Worm (Caenorhabditis elegans) whole organism, L3 larva: ENCODE data around the gene F27B10.1.

Source experiments
- R02D3.7 ChIP-seq: fragments of 150-350 bp; optimal IDR thresholded peaks from 2 replicates; lab custom pipeline; 2014; ENCODE audit warnings: missing biosample characterization, missing genetic modification characterization
- ZK546.5 ChIP-seq: sonication (generic microtip); optimal IDR thresholded peaks from 2 replicates; lab custom pipeline; 2017; ENCODE audit warnings: missing biosample characterization, missing genetic modification characterization
- aly-2 ChIP-seq: fragments of 150-350 bp; optimal IDR thresholded peaks from 2 replicates; lab custom pipeline; 2014; ENCODE audit warnings: missing biosample characterization, missing genetic modification characterization
- ama-1 ChIP-seq: fragments of 150-350 bp; optimal IDR thresholded peaks from 2 replicates; lab custom pipeline; 2018
- ceh-16 ChIP-seq: sonication (generic microtip); optimal IDR thresholded peaks from 2 replicates; lab custom pipeline; 2017; ENCODE audit warnings: missing biosample characterization, missing genetic modification characterization
- ceh-28 ChIP-seq: fragments of 150-350 bp; optimal IDR thresholded peaks from 2 replicates; lab custom pipeline; 2014; ENCODE audit warnings: missing biosample characterization, missing genetic modification reagents, missing genetic modification characterization
- ceh-82 ChIP-seq: fragments of 150-350 bp; optimal IDR thresholded peaks from 2 replicates; lab custom pipeline; 2014; ENCODE audit warnings: missing biosample characterization, missing genetic modification characterization
- ceh-9 ChIP-seq: sonication (generic microtip); optimal IDR thresholded peaks from 2 replicates; lab custom pipeline; 2018; ENCODE audit warnings: missing biosample characterization, missing genetic modification characterization
- egl-27 ChIP-seq: sonication (generic microtip); optimal IDR thresholded peaks from 4 replicates; lab custom pipeline; 2017; ENCODE audit warnings: missing biosample characterization, missing genetic modification reagents, missing genetic modification characterization
- elt-1 ChIP-seq: fragments of 150-350 bp; optimal IDR thresholded peaks from 2 replicates; lab custom pipeline; 2014; ENCODE audit warnings: missing biosample characterization, missing genetic modification characterization
- elt-2 ChIP-seq: sonication (generic microtip); optimal IDR thresholded peaks from 2 replicates; lab custom pipeline; 2016; ENCODE audit warnings: missing genetic modification reagents, mild to moderate bottlenecking, missing genetic modification characterization, missing compliant biosample characterization
- elt-3 ChIP-seq, 3 experiments: fragments of 150-350 bp in 1 of 3; sonication (generic microtip) in 2 of 3; optimal IDR thresholded peaks; 2 replicates in 2 of 3; 4 replicates in 1 of 3; lab custom pipeline; 2014 to 2017; ENCODE audit warnings: missing biosample characterization in 3 of 3, missing genetic modification characterization in 3 of 3
- eor-1 ChIP-seq, 2 experiments: fragments of 150-350 bp; optimal IDR thresholded peaks; 2 replicates each; lab custom pipeline; 2014 to 2018; ENCODE audit warnings: missing biosample characterization in 2 of 2, missing genetic modification characterization in 2 of 2
- fkh-10 ChIP-seq: sonication (generic microtip); optimal IDR thresholded peaks from 2 replicates; lab custom pipeline; 2017; ENCODE audit warnings: missing biosample characterization, missing genetic modification reagents, missing genetic modification characterization
- fkh-2 ChIP-seq: fragments of 150-350 bp; optimal IDR thresholded peaks from 2 replicates; lab custom pipeline; 2014; ENCODE audit warnings: missing biosample characterization, missing genetic modification reagents, missing genetic modification characterization
- fos-1 ChIP-seq: fragments of 150-350 bp; optimal IDR thresholded peaks from 2 replicates; lab custom pipeline; 2014; ENCODE audit warnings: missing biosample characterization, missing genetic modification characterization
- lin-39 ChIP-seq: fragments of 150-350 bp; optimal IDR thresholded peaks from 2 replicates; lab custom pipeline; 2018; ENCODE audit warnings: missing biosample characterization, missing genetic modification reagents, missing genetic modification characterization
- lsy-12 ChIP-seq: sonication (generic microtip); optimal IDR thresholded peaks from 2 replicates; lab custom pipeline; 2016; ENCODE audit warnings: mild to moderate bottlenecking, missing genetic modification characterization, missing compliant biosample characterization
- mdl-1 ChIP-seq: fragments of 150-350 bp; optimal IDR thresholded peaks from 2 replicates; lab custom pipeline; 2014; ENCODE audit warnings: missing biosample characterization, missing genetic modification characterization
- nfya-1 ChIP-seq: sonication (generic microtip); optimal IDR thresholded peaks from 2 replicates; lab custom pipeline; 2017; ENCODE audit warnings: missing genetic modification characterization, mild to moderate bottlenecking, missing compliant biosample characterization, antibody characterized with exemption, moderate library complexity; ENCODE audit not compliant: insufficient read depth
- nhr-12 ChIP-seq: fragments of 150-350 bp; optimal IDR thresholded peaks from 2 replicates; lab custom pipeline; 2014; ENCODE audit warnings: missing biosample characterization, missing genetic modification characterization
- nhr-23 ChIP-seq: fragments of 150-350 bp; optimal IDR thresholded peaks from 2 replicates; lab custom pipeline; 2014; ENCODE audit warnings: missing biosample characterization, missing genetic modification reagents, missing genetic modification characterization
- nhr-237 ChIP-seq: fragments of 150-350 bp; optimal IDR thresholded peaks from 2 replicates; lab custom pipeline; 2014; ENCODE audit warnings: missing biosample characterization, missing genetic modification characterization
- nhr-25 ChIP-seq: sonication (generic microtip); optimal IDR thresholded peaks from 2 replicates; lab custom pipeline; 2017; ENCODE audit warnings: missing biosample characterization, missing genetic modification characterization
- nhr-28 ChIP-seq: fragments of 150-350 bp; optimal IDR thresholded peaks from 2 replicates; lab custom pipeline; 2014; ENCODE audit warnings: missing biosample characterization, missing genetic modification characterization
- nhr-43 ChIP-seq: sonication (generic microtip); optimal IDR thresholded peaks from 2 replicates; lab custom pipeline; 2016; ENCODE audit warnings: mild to moderate bottlenecking, missing genetic modification characterization, missing compliant biosample characterization; ENCODE audit not compliant: poor library complexity, severe bottlenecking
- nhr-67 ChIP-seq: fragments of 150-350 bp; optimal IDR thresholded peaks from 2 replicates; lab custom pipeline; 2014; ENCODE audit warnings: missing biosample characterization, missing genetic modification characterization
- nhr-76 ChIP-seq: fragments of 150-350 bp; sonication (generic microtip); optimal IDR thresholded peaks from 5 replicates; lab custom pipeline; 2014; ENCODE audit warnings: missing biosample characterization, missing genetic modification characterization
- nhr-77 ChIP-seq: fragments of 150-350 bp; optimal IDR thresholded peaks from 2 replicates; lab custom pipeline; 2014; ENCODE audit warnings: missing biosample characterization, missing genetic modification characterization
- pha-4 ChIP-seq: fragments of 150-350 bp; optimal IDR thresholded peaks from 2 replicates; lab custom pipeline; 2014; ENCODE audit warnings: missing biosample characterization, missing genetic modification reagents, missing genetic modification characterization
- pqm-1 ChIP-seq: fragments of 150-350 bp; optimal IDR thresholded peaks from 2 replicates; lab custom pipeline; 2017; ENCODE audit warnings: missing biosample characterization, missing genetic modification characterization, inconsistent platforms
- sea-2 ChIP-seq: fragments of 150-350 bp; sonication (generic microtip); optimal IDR thresholded peaks from 4 replicates; lab custom pipeline; 2014; ENCODE audit warnings: missing biosample characterization, missing genetic modification reagents, missing genetic modification characterization
- snpc-4 ChIP-seq: fragments of 150-350 bp; optimal IDR thresholded peaks from 2 replicates; lab custom pipeline; 2014; ENCODE audit warnings: missing biosample characterization, missing genetic modification characterization
- tbx-2 ChIP-seq: sonication (generic microtip); optimal IDR thresholded peaks from 2 replicates; lab custom pipeline; 2016; ENCODE audit warnings: mild to moderate bottlenecking, missing genetic modification characterization, missing compliant biosample characterization
- unc-39 ChIP-seq: sonication (generic microtip); optimal IDR thresholded peaks from 4 replicates; lab custom pipeline; 2017; ENCODE audit warnings: missing biosample characterization, missing genetic modification characterization
- unc-62 ChIP-seq: fragments of 150-350 bp; sonication (generic microtip); optimal IDR thresholded peaks from 4 replicates; lab custom pipeline; 2014; ENCODE audit warnings: missing biosample characterization, missing genetic modification reagents, missing genetic modification characterization
- ztf-11 ChIP-seq: fragments of 150-350 bp; optimal IDR thresholded peaks from 2 replicates; lab custom pipeline; 2014; ENCODE audit warnings: missing biosample characterization, missing genetic modification characterization
- ztf-4 ChIP-seq: fragments of 150-350 bp; optimal IDR thresholded peaks from 2 replicates; lab custom pipeline; 2014; ENCODE audit warnings: missing biosample characterization, missing genetic modification characterization

The F27B10.1 gene

ce11 chrV:7072309-7072708, at the start of gene F27B10.1:
Gene F27B10.1 (plus strand): TSS chrV:7072609.
- no peak for TF ChIP-seq nhr-25 (tag; lab: Kevin White, UChicago)
- TF ChIP-seq lin-39 = no peak
- no peak for TF ChIP-seq aly-2 (tag; lab: Kevin White, UChicago)
- TF ChIP-seq lsy-12 = no peak
- no peak for TF ChIP-seq elt-3 (tag; optimal IDR thresholded peaks at IDR 0.05; lab: Kevin White, UChicago)
- TF ChIP-seq ceh-28 = no peak
- no peak for TF ChIP-seq egl-27 (tag; lab: Kevin White, UChicago)
- TF ChIP-seq fkh-10 (GFP tag; lab: Kevin White, UChicago) = no peak
- TF ChIP-seq eor-1 (tag; optimal IDR thresholded peaks at IDR 0.05; lab: Kevin White, UChicago) = no peak
- TF ChIP-seq pha-4 (tag; lab: Kevin White, UChicago) = no peak

ce11 chrV:7022981-7023380, 49.4 kb upstream of the F27B10.1 start:
- TF ChIP-seq nfya-1 (tag; lab: Kevin White, UChicago) (no peak), unc-62 (no peak), pqm-1 (tag; lab: Kevin White, UChicago) (no peak), nhr-43 (tag; lab: Kevin White, UChicago) (no peak), ceh-28 (no peak), fos-1 (tag; lab: Kevin White, UChicago) (no peak), nhr-76 (tag; lab: Kevin White, UChicago) (no peak), mdl-1 (tag; lab: Kevin White, UChicago) (no peak), nhr-77 (tag; lab: Kevin White, UChicago) (no peak), nhr-237 (tag; lab: Kevin White, UChicago) (no peak)

- TF ChIP-seq tbx-2 (tag; lab: Kevin White, UChicago) (no peak), elt-2 (tag; lab: Kevin White, UChicago) (no peak), sea-2 (GFP tag; lab: Kevin White, UChicago) (no peak), unc-62 (no peak), fkh-2 (tag; lab: Kevin White, UChicago) (no peak), ceh-16 (tag; lab: Kevin White, UChicago) (no peak), elt-1 (tag; lab: Kevin White, UChicago) (no peak), snpc-4 (tag; lab: Kevin White, UChicago) (no peak), elt-3 (tag; optimal IDR thresholded peaks at IDR 0.05; lab: Kevin White, UChicago) (no peak), ceh-28 (no peak), unc-39 (tag; lab: Kevin White, UChicago) (no peak), nhr-77 (tag; lab: Kevin White, UChicago) (no peak), ZK546.5 (no peak)
Observed at ce11 chrV:7027055-7027454, 45.4 kb upstream of the F27B10.1 start, which contains the start of gene F20A1.6. Gene F20A1.6 (minus strand): TSS chrV:7027155.

ce11 chrV:7036475-7036874, 35.9 kb upstream of the F27B10.1 start, which contains the start of gene twk-11:
Gene twk-11 (minus strand): TSS chrV:7036575.
- TF ChIP-seq R02D3.7 (tag; lab: Kevin White, UChicago) (no peak), nhr-28 (tag; lab: Kevin White, UChicago) (no peak), aly-2 (tag; lab: Kevin White, UChicago) (no peak)

ce11 chrV:7046005-7046404, 26.4 kb upstream of the F27B10.1 start, which contains the start of gene F20A1.2:
Gene F20A1.2 (plus strand): TSS chrV:7046305.
- TF ChIP-seq ceh-28 = no peak
- no peak for TF ChIP-seq ztf-11 (tag; lab: Kevin White, UChicago)
- no peak for TF ChIP-seq nhr-237 (tag; lab: Kevin White, UChicago)
- no peak for TF ChIP-seq R02D3.7 (tag; lab: Kevin White, UChicago)
- TF ChIP-seq nhr-76 (tag; lab: Kevin White, UChicago) = no peak
- no peak for TF ChIP-seq ztf-4 (tag; lab: Kevin White, UChicago)
- no peak for TF ChIP-seq elt-3 (tag; optimal IDR thresholded peaks at IDR 0.05; lab: Kevin White, UChicago)
- no peak for TF ChIP-seq ceh-82
- no peak for TF ChIP-seq egl-27 (tag; lab: Kevin White, UChicago)
- TF ChIP-seq sea-2 (GFP tag; lab: Kevin White, UChicago) = no peak
- no peak for TF ChIP-seq nhr-12
- TF ChIP-seq eor-1 (tag; optimal IDR thresholded peaks at IDR 0.05; lab: Kevin White, UChicago) = no peak
- no peak for TF ChIP-seq nhr-67 (tag; lab: Kevin White, UChicago)
- TF ChIP-seq nhr-23 (tag; lab: Kevin White, UChicago) = no peak
- TF ChIP-seq ceh-9 (tag; lab: Kevin White, UChicago) = no peak
- TF ChIP-seq ama-1 (lab: Kevin White, UChicago) = no peak
- no peak for TF ChIP-seq fkh-10 (GFP tag; lab: Kevin White, UChicago)
